Worm (Caenorhabditis elegans) whole organism, L4/young adult: ENCODE data around the gene srz-101.
A peak's percentile ranks its signal among the peaks of the same experiment; 100 is the strongest.

Experiments
- W03F9.2 ChIP-seq: fragments of 150-350 bp; optimal IDR thresholded peaks from 2 replicates; lab custom pipeline; 2014; ENCODE audit warnings: missing biosample characterization, missing genetic modification characterization
- dao-5 ChIP-seq: sonication (generic microtip); optimal IDR thresholded peaks from 2 replicates; lab custom pipeline; 2016; ENCODE audit warnings: missing genotype, missing genetic modification characterization, moderate library complexity, missing compliant biosample characterization
- him-1 ChIP-seq: sonication (generic microtip); optimal IDR thresholded peaks from 2 replicates; lab custom pipeline; 2016; ENCODE audit warnings: missing genotype, missing genetic modification reagents, missing genetic modification characterization, missing compliant biosample characterization

The srz-101 gene

DNA sequence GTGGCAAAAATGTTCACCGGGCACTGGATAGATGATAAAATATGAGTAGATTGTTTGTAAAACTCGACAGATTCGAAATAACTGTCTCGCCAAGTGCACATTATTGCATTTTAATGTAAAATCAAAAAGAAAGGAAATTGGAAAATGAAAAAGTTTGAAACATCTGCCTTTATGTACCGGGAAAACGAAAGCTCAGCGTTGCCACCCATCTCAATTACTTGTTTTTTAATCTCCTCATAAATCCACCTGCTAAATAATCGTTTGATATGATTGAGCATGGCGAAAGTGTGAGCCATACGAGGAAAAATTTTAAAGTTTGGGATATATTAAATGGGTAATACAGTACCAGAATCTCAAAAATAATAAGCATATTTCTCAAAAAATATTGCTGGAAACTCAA is 21.9 kb downstream of the srz-101 start, which contains the start of gene srh-137:
srh-137 (minus strand) TSS at position 101 of the 400 bp plus-strand sequence.
- TF ChIP-seq dao-5 (tag; lab: Kevin White, UChicago) (no peak), him-1 (tag; lab: Kevin White, UChicago) (no peak), W03F9.2 (no peak)

DNA sequence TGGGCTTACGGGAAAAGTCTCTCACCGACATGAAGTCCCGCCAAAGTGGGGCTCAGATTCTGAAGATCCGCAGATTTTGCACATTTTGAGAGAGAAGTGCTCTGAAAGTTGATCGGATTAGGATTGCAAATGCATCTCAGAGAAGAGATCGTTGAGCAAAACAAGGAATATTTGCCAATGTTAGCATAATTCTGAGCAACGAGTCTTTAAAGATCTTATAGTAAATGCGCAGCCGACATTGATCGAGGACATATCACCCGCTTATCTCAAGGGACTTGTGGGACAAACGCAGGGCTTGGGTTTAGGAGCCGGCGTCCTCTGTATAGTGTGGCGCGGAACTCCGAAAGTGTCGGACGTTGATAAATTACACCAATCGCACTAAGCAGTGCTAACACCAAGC is 29.1 kb downstream of the srz-101 start, which contains the start of gene nhr-112:
nhr-112 (minus strand) TSS at position 101 of the 400 bp plus-strand sequence.
- TF ChIP-seq W03F9.2 (no peak), dao-5 (tag; lab: Kevin White, UChicago) (no peak), him-1 (tag; lab: Kevin White, UChicago) (no peak)

DNA sequence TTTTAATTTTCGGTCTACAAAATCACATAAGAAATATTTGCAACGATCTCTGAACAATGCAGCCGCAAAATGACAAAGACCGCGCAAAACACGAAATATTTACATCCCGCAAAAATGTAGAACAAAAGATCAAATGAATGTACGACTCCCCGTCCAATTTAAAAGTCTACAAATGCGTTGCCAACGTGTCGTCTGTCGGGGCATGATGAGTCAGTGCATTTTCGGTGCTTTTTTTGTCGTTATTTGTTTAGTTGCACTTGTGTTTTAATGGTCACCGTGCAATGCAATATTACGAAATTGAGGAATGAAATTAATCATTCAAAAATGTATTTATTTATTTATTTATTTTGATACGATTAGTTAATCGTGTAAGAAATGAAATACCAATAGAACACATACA is 29.9 kb downstream of the srz-101 start:
- no peak for TF ChIP-seq dao-5 (tag; lab: Kevin White, UChicago)
- no peak for TF ChIP-seq him-1 (tag; lab: Kevin White, UChicago)
- no peak for TF ChIP-seq W03F9.2

DNA sequence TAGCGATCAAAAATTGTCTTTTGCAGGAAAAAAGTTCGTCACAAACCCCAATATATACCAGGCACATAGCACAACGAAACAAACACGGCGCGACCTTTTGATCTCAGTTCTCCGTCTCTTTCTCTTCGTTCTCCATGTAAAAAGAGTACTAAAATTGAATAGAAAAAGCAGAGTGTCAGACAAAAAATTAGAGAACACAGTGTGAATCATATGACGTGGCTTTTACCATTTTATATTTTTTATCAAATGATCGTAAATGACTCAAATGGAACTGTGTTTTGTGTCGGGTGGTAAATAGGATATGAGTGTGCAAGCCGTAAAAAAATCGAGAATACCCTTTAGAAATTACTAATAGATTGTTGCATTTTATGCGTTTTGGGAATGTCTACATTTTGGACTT is 31.3 kb downstream of the srz-101 start:
- no peak for TF ChIP-seq dao-5 (tag; lab: Kevin White, UChicago)
- peak; percentile 47 for TF ChIP-seq W03F9.2
- TF ChIP-seq him-1 (tag; lab: Kevin White, UChicago): no peak

DNA sequence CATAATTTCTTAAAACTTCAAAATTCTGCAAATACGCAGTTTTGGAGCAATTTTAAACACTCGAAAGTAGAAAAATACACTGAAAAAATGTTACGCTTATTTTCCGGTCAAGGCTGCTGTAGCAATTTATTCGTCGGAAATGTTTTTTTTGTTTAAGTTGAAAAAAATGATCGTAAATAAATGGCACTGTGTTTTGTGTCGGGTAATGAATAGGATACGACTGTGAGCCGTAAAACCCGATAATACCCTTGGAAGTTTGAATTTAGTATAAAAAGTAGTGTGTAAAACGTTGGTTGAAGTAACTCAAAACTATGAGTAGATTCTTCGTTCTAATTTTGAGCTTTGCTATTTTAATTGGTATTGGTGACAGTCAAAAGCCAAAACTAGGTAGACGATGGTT is 32.3 kb downstream of the srz-101 start, which contains the start of gene T25E12.14:
T25E12.14 (plus strand) TSS at position 301 of the 400 bp plus-strand sequence.
- TF ChIP-seq W03F9.2 (no peak), him-1 (tag; lab: Kevin White, UChicago) (no peak), dao-5 (tag; lab: Kevin White, UChicago) (no peak)

DNA sequence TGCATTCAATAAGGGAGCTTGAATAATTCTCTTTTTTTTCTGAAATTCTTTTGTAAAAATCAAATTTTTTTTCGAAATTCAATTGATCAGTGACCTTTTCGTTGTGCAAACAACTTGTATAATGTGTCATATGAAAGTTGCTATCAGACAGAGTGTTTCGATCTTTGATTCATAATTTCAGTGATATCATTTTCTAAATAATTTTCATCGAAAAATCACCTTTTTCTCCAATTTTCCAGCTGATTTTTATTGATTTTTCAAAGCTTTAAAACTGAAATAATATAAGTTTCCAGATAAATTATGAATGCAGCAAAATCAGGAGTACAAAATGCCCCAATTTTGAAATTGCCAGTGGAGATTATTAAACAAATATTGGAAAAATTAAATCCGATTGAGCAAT is 33.8 kb downstream of the srz-101 start, which contains the start of gene fbxa-127:
fbxa-127 (plus strand) TSS at position 301 of the 400 bp plus-strand sequence.
- TF ChIP-seq dao-5 (tag; lab: Kevin White, UChicago): no peak
- no peak for TF ChIP-seq W03F9.2
- no peak for TF ChIP-seq him-1 (tag; lab: Kevin White, UChicago)

DNA sequence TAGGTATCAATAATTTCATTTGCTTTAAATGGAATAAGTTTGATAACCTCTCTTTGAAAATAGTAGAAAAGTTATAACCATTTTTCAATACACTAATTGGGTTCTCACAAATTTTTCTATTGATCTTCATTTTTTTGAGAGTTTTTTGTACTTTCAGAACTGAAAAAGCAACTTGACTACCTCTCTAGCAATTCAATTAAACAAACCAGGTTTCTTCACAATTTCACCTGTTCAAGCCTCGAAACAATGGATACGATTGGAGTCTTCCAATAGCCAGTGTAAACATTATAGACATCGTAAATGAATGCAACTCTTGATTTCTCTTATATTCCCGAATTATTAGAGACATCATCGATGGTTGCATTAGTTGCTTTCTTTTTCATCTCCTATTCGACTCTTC is 35.3 kb downstream of the srz-101 start, which contains the start of gene srz-99:
srz-99 (plus strand) TSS at position 301 of the 400 bp plus-strand sequence.
- TF ChIP-seq him-1 (tag; lab: Kevin White, UChicago): no peak

DNA sequence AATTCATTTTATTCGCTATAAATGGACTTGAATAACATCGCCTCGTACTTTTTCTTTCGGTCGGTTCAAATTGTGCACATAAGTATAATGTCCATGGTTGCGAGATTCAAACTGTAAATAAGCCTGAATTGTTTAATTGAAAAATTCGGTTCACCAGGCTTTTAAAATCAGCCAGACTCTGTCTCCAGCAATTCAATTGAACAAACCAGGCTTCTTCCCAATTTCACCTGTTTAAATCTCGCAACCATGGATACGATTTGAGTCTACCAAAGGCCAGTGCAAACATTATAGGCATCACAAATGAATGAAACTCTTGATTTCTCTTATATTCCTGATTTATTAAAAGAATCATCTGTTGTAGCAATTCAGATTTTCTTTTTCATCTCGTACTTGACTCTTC is 37.0 kb downstream of the srz-101 start, which contains the start of gene srz-100:
srz-100 (plus strand) TSS at position 301 of the 400 bp plus-strand sequence.
- TF ChIP-seq him-1 (tag; lab: Kevin White, UChicago) (no peak), W03F9.2 (no peak), dao-5 (tag; lab: Kevin White, UChicago) (no peak)

DNA sequence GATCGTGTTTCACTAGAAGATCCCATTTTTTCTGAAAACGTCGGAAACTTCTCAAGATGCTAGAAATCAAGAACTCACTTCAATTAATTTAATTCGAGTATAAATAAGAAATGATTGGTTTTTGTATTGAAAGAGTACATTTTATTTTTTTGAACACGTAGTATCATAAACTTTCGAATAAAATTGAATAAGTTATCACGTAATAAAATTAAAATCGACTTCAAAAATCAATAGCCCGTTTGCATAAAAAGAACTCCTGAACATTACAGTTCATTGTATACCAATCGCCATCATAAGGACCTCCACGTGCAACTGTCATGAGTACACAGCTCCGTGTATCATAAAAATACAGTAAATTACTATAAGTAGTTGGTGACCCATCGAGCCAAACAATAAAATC is 39.0 kb downstream of the srz-101 start, which contains the start of gene T25E12.16:
T25E12.16 (minus strand) TSS at position 101 of the 400 bp plus-strand sequence.
- TF ChIP-seq him-1 (tag; lab: Kevin White, UChicago) (no peak), dao-5 (tag; lab: Kevin White, UChicago) (no peak), W03F9.2 (no peak)

DNA sequence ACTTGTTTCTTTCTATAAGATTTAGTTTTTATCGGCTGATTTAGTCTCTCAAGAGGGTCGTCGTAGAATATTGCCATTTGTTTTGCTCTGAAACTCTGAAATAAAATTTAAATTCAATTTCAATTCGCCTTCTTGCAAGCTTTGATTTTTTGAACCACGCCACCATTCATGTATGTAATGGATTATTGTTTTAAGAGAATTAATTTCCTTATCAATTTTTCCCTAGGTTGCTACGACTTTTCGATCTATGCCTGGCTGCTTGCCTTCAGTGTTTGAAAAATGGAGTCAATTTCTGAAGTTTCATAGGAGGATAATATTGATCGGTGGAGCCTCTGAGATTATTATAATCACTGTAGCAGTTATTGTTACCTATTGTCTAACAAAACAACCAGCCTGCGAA is 40.9 kb downstream of the srz-101 start, which contains the start of the genes clec-38 and clec-34:
clec-38 (minus strand) TSS at position 101 of the 400 bp plus-strand sequence.
clec-34 (plus strand) TSS at position 248 of the 400 bp plus-strand sequence.
- no peak for TF ChIP-seq dao-5 (tag; lab: Kevin White, UChicago)
- no peak for TF ChIP-seq him-1 (tag; lab: Kevin White, UChicago)
- TF ChIP-seq W03F9.2: no peak

DNA sequence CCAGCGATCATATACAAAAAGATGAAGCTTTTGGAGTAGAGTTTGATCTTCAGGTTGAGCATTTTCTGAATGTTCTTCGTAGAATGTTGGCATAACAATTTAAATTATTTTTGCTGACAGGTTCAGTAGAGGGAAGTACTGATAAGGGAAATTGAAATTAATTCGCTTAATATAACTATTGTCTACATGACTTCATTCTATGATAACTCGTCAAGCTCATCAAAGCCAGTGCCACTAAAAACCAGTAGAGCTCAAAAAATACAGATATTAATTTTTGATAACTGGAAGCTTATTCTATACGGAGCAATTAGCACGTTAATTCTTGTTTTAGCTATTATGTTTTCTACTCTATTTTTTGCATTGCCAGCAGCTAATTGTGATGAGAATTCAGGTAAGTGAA is 44.5 kb downstream of the srz-101 start, which contains the start of the genes clec-29 and clec-39:
clec-29 (minus strand) TSS at position 101 of the 400 bp plus-strand sequence.
clec-39 (plus strand) TSS at position 169 of the 400 bp plus-strand sequence.
- TF ChIP-seq dao-5 (tag; lab: Kevin White, UChicago) (no peak), W03F9.2 (no peak), him-1 (tag; lab: Kevin White, UChicago) (no peak)

DNA sequence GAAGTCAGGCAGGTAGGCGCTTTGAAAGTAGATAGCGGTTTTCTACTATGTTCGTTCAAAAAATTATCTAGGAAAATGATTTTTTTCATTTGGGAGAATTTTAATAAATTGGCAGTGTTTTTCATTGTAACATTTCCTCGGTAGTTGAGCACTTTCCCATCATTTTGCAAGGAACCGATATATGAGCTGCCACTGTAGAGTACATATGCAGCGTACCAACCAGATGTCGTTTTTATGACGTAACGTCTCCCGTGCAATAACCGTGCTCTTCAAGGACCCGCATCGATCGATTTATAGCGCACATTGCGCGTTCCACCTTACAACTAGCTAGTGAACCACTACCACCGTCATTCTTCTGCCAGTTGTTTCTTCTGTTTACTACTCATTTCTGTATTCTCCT is 47.5 kb downstream of the srz-101 start, which contains the start of gene T25E12.6:
T25E12.6 (plus strand) TSS at position 301 of the 400 bp plus-strand sequence.
- no peak for TF ChIP-seq dao-5 (tag; lab: Kevin White, UChicago)
- TF ChIP-seq him-1 (tag; lab: Kevin White, UChicago): no peak
- no peak for TF ChIP-seq W03F9.2

DNA sequence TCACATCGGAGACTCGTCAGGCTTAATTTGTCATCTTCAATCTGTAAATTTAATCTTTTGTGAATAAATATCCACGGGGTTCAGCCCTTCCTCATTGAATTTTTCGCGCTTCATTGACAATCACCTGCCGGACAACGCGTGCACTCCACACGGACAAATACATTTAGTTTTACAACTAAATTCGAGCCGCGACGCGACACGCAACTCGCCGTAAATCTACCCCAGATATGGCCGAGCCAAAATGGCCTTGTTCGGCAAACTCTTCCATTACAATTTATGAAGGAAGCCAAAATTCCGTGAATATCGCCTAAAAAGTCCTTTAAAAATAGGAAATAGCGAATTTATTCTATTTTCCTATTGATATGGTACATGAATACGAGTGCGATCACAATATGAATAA is 50.1 kb downstream of the srz-101 start:
- TF ChIP-seq him-1 (tag; lab: Kevin White, UChicago) (no peak), W03F9.2 (no peak), dao-5 (tag; lab: Kevin White, UChicago) (no peak)

DNA sequence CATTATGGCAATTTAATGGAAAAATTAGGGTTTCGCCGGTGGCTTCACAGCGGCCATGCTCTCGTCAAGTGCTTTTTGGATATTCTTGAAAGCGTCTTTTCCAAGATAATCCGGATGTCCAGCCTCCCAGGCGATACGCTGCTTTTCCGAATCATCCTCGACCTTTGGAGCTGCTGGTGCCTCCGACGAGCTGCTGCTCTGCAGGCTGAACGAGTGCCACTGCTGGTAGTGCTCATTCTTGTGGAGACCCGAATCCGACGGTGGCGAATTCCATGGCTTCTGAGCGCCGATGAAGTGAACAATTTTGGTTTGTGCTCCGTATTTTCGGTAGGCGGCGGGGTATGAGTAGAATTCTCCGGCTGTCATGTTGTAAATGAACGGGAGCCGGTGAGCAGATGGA is 50.6 kb downstream of the srz-101 start:
- TF ChIP-seq W03F9.2: no peak
- no peak for TF ChIP-seq him-1 (tag; lab: Kevin White, UChicago)
- no peak for TF ChIP-seq dao-5 (tag; lab: Kevin White, UChicago)
